Worm (Caenorhabditis elegans): ENCODE results near the gene F32D1.3.

Gene F32D1.3

ce11 chrV:4361505-4361904 is at the start of gene F32D1.3:
F32D1.3 (minus strand) TSS chrV:4361569.
- TF ChIP-seq unc-62 (GFP tag; optimal IDR thresholded peaks at IDR 0.05): no peak

DNA sequence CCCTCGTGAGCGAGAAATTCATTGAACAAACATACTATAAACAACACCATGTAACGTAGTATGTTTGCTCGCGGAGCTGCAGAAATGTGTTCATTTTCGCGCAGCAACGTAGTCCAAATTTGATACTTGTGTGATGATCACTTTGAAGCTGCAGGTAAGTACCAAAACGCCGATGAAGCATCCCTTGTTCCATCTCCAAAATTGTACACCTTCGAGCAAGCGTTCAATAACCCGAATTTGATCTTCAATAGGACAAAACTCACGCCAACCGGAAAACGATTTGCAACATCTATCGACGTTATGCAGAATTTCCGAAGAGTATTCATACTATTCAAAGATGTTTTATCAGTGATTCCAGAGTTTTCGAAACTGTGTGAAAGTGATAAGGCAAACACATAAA is 49.3 kb upstream of the F32D1.3 start, which contains the start of gene Y47D7A.3:
Y47D7A.3 (plus strand) TSS at position 301 of the 400 bp plus-strand sequence.
- TF ChIP-seq unc-62 (GFP tag; optimal IDR thresholded peaks at IDR 0.05): no peak

DNA sequence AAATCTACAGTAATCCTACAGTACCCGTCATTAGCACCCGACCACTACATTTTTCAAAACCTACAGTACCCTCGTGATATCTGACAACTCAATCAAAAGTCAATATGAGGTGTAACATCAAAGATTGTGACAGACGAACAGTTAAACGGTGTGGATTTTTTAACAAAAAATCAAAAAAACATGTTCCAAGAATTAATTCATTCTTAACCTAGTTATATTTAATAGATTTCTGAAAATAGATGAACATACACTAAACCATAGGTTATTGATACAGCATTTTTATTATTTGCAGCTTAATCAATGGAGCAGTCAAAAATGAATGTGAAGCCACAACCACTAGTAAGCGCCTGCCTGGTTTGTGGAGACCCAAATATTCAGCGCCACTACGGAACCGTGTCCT is 46.1 kb upstream of the F32D1.3 start, which contains the start of gene nhr-118:
nhr-118 (plus strand) TSS at position 301 of the 400 bp plus-strand sequence.
- TF ChIP-seq unc-62 (GFP tag; optimal IDR thresholded peaks at IDR 0.05): no peak

ce11 chrV:4401865-4402264 is 40.5 kb upstream of the F32D1.3 start, which contains the start of gene F13A2.5:
F13A2.5 (minus strand) TSS chrV:4401965.
- TF ChIP-seq unc-62 (GFP tag; optimal IDR thresholded peaks at IDR 0.05): no peak

DNA sequence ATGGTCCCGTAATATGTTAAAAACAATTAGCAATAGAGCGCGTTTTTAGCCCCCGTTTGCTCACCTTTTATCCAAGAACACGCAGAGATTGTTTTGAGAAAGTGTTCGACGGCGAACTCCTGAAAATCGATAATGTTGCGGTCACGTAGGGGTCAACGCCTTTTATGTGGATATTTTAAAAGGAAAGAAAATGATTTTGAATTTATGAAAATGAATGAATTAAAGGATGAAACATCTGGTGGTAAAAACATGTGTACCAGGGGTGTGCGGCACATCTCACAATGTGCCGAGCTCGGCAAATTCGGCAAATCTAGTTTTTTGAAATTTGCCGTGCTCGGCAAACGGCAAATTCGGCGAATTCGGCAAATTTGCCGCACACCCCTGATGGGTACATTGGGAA is 38.7 kb upstream of the F32D1.3 start, which contains the start of gene F13A2.4:
F13A2.4 (minus strand) TSS at position 101 of the 400 bp plus-strand sequence.
- TF ChIP-seq unc-62 (GFP tag; optimal IDR thresholded peaks at IDR 0.05): no peak

DNA sequence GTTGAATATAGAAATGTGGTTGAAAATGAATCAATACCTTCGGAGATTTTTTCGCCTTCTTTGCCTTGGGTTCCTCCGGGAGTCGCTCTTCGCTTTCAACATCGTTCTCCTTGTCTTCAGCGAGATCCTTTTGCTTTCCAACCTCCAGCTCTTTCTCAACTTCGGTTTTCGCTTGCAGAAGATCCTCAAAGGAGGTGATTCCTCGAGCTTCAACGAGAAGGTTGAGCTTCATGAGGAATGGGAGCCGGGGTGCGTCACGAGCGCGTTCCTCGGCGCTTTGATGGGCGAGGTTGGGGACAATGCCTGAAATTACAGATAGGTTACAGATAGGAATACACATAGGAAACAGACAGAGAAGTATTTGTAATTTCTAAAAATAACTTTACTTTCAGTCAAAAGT is 37.5 kb upstream of the F32D1.3 start:
- TF ChIP-seq unc-62 (GFP tag; optimal IDR thresholded peaks at IDR 0.05): no peak

DNA sequence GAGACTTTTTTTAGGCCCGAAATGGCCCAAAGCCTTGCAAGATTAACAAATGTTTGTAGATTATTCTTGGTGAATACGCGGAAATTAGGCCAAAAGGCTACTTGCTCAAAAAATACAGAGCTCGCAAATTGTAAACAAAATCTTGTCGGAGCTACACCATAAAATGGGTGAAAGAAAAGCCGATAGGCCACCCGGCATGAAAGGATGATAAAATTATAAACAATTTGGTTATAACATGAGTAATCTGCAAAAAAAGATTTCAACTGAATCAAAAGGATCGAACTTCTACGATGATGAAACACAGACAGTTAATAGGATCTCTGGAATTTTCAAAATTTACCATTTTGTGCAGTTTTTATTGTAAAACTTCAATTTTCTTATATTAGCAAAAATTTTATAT is 36.8 kb upstream of the F32D1.3 start:
- TF ChIP-seq unc-62 (GFP tag; optimal IDR thresholded peaks at IDR 0.05): no peak

ce11 chrV:4396257-4396656 is 34.9 kb upstream of the F32D1.3 start, which contains the start of gene F13A2.3:
F13A2.3 (minus strand) TSS chrV:4396357.
- TF ChIP-seq unc-62 (GFP tag; optimal IDR thresholded peaks at IDR 0.05): no peak

ce11 chrV:4387916-4388315 is 26.5 kb upstream of the F32D1.3 start:
- no peak for TF ChIP-seq unc-62 (GFP tag; optimal IDR thresholded peaks at IDR 0.05)

DNA sequence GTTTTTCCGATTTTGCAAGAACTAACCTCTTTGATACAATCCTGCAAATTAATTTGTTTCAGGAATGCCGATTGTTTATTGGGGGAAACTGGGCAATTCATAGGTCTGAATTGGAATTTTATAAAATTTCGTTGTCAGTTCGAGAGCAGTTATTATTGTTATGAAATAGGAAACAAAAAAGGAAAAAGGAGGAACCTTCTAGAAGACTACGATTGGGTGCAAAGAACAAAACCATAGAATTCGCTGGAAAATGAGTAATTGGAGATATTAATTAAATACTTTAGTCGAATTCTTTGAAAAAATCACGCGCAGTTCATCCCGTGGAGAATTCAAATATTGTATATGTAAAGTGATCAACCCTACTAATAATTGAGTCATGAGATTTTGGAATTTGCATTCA is 26.0 kb upstream of the F32D1.3 start, which contains the start of gene F13A2.9:
F13A2.9 (minus strand) TSS at position 101 of the 400 bp plus-strand sequence.
- TF ChIP-seq unc-62 (GFP tag; optimal IDR thresholded peaks at IDR 0.05): no peak

DNA sequence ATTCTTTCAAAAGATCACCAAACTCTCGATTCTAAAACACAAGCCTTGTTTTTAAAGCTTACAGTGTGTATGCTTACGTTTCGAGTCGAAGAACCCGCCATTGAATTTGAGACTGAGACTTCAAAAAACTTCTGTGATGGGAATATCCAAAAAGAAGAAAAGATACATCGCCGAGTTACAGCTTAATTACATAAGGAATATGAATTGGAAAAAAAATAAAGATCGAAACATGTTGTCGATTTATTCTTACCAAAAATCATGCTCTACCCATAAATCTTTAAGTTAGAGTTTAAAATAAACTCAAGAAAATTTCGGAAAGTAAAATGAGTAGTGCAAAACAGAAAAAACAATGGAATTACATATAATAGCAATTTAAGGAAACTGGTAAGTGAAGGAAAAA is 24.8 kb upstream of the F32D1.3 start, which contains the start of gene F13A2.10:
F13A2.10 (minus strand) TSS at position 101 of the 400 bp plus-strand sequence.
- no peak for TF ChIP-seq unc-62 (GFP tag; optimal IDR thresholded peaks at IDR 0.05)

DNA sequence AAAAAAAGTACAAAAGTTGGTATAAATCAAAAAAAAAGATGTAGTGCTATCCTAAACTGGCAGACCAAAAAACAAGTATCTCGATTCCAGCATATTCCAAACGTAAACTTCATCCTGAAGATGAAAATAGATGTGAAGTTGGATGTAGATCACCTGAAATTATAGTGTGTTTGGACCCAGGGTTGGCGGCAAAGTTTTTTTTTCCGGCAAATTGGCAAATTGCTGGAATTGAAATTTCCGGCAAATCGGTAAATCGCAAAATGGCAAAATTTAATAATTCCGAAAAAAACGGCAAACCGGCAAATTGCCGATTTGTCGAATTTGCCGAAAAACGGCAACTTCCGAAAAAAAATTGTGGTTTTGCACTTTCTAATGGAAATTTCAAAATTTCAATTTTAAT is 23.1 kb upstream of the F32D1.3 start, which contains the start of gene F13A2.2:
F13A2.2 (minus strand) TSS at position 101 of the 400 bp plus-strand sequence.
- TF ChIP-seq unc-62 (GFP tag; optimal IDR thresholded peaks at IDR 0.05): no peak

ce11 chrV:4382298-4382697 is 20.9 kb upstream of the F32D1.3 start, which contains the start of gene F13A2.1:
F13A2.1 (minus strand) TSS chrV:4382398.
- no peak for TF ChIP-seq unc-62 (GFP tag; optimal IDR thresholded peaks at IDR 0.05)

- TF ChIP-seq unc-62 (GFP tag; optimal IDR thresholded peaks at IDR 0.05): no peak
Observed at ce11 chrV:4377622-4378021, 16.3 kb upstream of the F32D1.3 start, which contains the start of gene F32D1.8. F32D1.8 (minus strand) TSS chrV:4377722.

- no peak for TF ChIP-seq unc-62 (GFP tag; optimal IDR thresholded peaks at IDR 0.05)
Observed at ce11 chrV:4375807-4376564, 14.6 kb upstream of the F32D1.3 start, which contains the start of gene F32D1.7. F32D1.7 (minus strand) TSS chrV:4376173.

- no peak for TF ChIP-seq unc-62 (GFP tag; optimal IDR thresholded peaks at IDR 0.05)
Observed at ce11 chrV:4374625-4375024, 13.3 kb upstream of the F32D1.3 start, which contains the start of gene neg-1. neg-1 (minus strand) TSS chrV:4374874.

- no peak for TF ChIP-seq unc-62 (GFP tag; optimal IDR thresholded peaks at IDR 0.05)
Observed at ce11 chrV:4373656-4374055, 12.3 kb upstream of the F32D1.3 start.

All from whole organism, dauer.